Worm (Caenorhabditis elegans): ENCODE data around the gene taf-7.2.

DNA sequence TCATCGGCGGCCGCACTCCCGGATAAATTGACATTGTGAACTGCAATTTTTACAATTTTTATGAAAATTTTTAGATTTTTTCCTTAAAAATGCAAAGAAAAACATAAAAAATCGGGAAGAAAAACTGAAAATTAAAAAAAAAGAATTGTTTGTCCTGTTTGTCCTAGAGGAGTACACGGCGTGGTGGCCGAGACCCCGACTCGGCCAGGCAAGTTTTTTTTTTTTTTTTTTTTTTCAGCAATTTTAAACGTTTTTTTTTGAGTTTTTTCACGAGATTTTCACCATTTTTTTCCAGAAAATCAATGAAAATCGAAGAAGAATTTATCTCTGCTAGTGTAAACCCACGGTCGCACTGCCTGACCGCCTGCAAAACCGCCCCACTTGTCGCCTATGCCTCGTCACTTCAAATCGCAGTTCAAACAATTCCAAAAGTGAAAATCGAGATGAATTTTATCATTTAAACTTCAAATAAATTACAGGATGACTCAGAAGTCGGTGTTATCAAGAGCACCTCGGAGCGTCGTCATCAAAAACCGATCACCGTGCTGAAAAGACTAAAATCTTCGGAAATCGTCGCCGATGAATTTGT lies at the start of gene taf-7.2, which contains the start of gene elpc-2:
- TF ChIP-seq sptf-1 (tag; optimal IDR thresholded peaks at IDR 0.05) = no peak
- no peak for TF ChIP-seq ham-2 (GFP tag; optimal IDR thresholded peaks at IDR 0.05)
- TF ChIP-seq mep-1 (tag; optimal IDR thresholded peaks at IDR 0.05) = no peak
- no peak for TF ChIP-seq nhr-237 (tag; optimal IDR thresholded peaks at IDR 0.05)
- no peak for TF ChIP-seq M03D4.4 (tag; optimal IDR thresholded peaks at IDR 0.05)
- no peak for TF ChIP-seq flh-1 (GFP tag; optimal IDR thresholded peaks at IDR 0.05)
- TF ChIP-seq pha-4 (tag; optimal IDR thresholded peaks at IDR 0.05) = no peak
- TF ChIP-seq unc-62 (GFP tag; optimal IDR thresholded peaks at IDR 0.05) = no peak
- no peak for TF ChIP-seq blmp-1 (tag; optimal IDR thresholded peaks at IDR 0.05)
- TF ChIP-seq zip-8 (tag; optimal IDR thresholded peaks at IDR 0.05) = no peak
- no peak for TF ChIP-seq elt-1 (tag; optimal IDR thresholded peaks at IDR 0.05; ENCODE audit: borderline replicate concordance, insufficient read depth)
- no peak for TF ChIP-seq nhr-76 (tag; optimal IDR thresholded peaks at IDR 0.05)

All from whole organism, mixed stage, embryonic.